Fruit fly (Drosophila melanogaster): ENCODE results near the gene Drgx.

dm6 chr2L:3713545-3714156 is 51.1 kb downstream of the Drgx start:
- TF ChIP-seq CG9948 (tag; optimal IDR thresholded peaks at IDR 0.05) (no peak), CG13204 (GFP tag; optimal IDR thresholded peaks at IDR 0.05) (no peak), Pif1B (GFP tag; optimal IDR thresholded peaks at IDR 0.05) (no peak), CG34367 (tag; optimal IDR thresholded peaks at IDR 0.05) (no peak), CG14655 (GFP tag; optimal IDR thresholded peaks at IDR 0.05) (no peak)

Measured in whole organism, pupa.